Fruit fly (Drosophila melanogaster) whole organism, embryonic: ENCODE results near the gene Ptp36E.

Source experiments
- Abd-B ChIP-seq: fragments of 200-800 bp; sonication (Bioruptor generic); optimal IDR thresholded peaks from 2 replicates; lab custom pipeline; 2018; ENCODE audit warnings: missing biosample characterization, mild to moderate bottlenecking, missing genetic modification characterization, moderate library complexity
- CG10366 ChIP-seq: fragments of 200-800 bp; sonication (Bioruptor generic); IDR thresholded peaks from 2 replicates; pipeline ENCODE4 v1.3.6; 2022; ENCODE audit warnings: missing biosample characterization, missing genetic modification characterization
- CG10431 ChIP-seq: fragments of 200-800 bp; sonication (Bioruptor generic); optimal IDR thresholded peaks from 3 replicates; lab custom pipeline; 2018; ENCODE audit warnings: missing biosample characterization, mild to moderate bottlenecking, missing genetic modification characterization
- CG13424 ChIP-seq: fragments of 200-800 bp; sonication (Bioruptor generic); optimal IDR thresholded peaks from 2 replicates; lab custom pipeline; 2019; ENCODE audit warnings: missing biosample characterization, mild to moderate bottlenecking, missing genetic modification characterization, moderate library complexity
- CG13624 ChIP-seq: fragments of 200-800 bp; sonication (Bioruptor generic); optimal IDR thresholded peaks from 2 replicates; lab custom pipeline; 2016; ENCODE audit warnings: missing biosample characterization, missing genetic modification characterization
- CG14441 ChIP-seq: fragments of 200-800 bp; sonication (Bioruptor generic); IDR thresholded peaks from 2 replicates; pipeline ENCODE4 v1.3.6; 2022; ENCODE audit warnings: missing biosample characterization, missing genetic modification characterization
- CG1832 ChIP-seq: fragments of 200-800 bp; sonication (Bioruptor generic); optimal IDR thresholded peaks from 2 replicates; lab custom pipeline; 2017; ENCODE audit warnings: missing biosample characterization, mild to moderate bottlenecking, missing genetic modification characterization, inconsistent platforms
- CG3065 ChIP-seq: fragments of 200-800 bp; sonication (Bioruptor generic); optimal IDR thresholded peaks from 2 replicates; lab custom pipeline; 2016; ENCODE audit warnings: missing biosample characterization, missing genetic modification characterization
- CG32532 ChIP-seq: fragments of 200-800 bp; sonication (Bioruptor generic); IDR thresholded peaks from 2 replicates; pipeline ENCODE4 v1.3.6; 2022; ENCODE audit warnings: missing biosample characterization, missing genetic modification characterization
- CG3281 ChIP-seq: fragments of 200-800 bp; sonication (Bioruptor generic); optimal IDR thresholded peaks from 3 replicates; lab custom pipeline; 2017; ENCODE audit warnings: missing biosample characterization, mild to moderate bottlenecking, missing genetic modification characterization
- CG33213 ChIP-seq: fragments of 200-800 bp; sonication (Bioruptor generic); optimal IDR thresholded peaks from 3 replicates; lab custom pipeline; 2016; ENCODE audit warnings: missing biosample characterization, missing genetic modification characterization
- CG3838 ChIP-seq: fragments of 200-800 bp; sonication (Bioruptor generic); optimal IDR thresholded peaks from 3 replicates; lab custom pipeline; 2016; ENCODE audit warnings: missing biosample characterization, missing genetic modification characterization
- CG6175 ChIP-seq: fragments of 200-800 bp; sonication (Bioruptor generic); IDR thresholded peaks from 3 replicates; pipeline ENCODE4 v1.3.6; 2022; ENCODE audit warnings: missing biosample characterization, missing genetic modification characterization
- CG6272 ChIP-seq: fragments of 200-800 bp; sonication (Bioruptor generic); IDR thresholded peaks from 2 replicates; pipeline ENCODE4 v1.3.6; 2022; ENCODE audit warnings: missing biosample characterization, missing genetic modification characterization
- CG8388 ChIP-seq: fragments of 200-800 bp; sonication (Bioruptor generic); optimal IDR thresholded peaks from 2 replicates; lab custom pipeline; 2019; ENCODE audit warnings: missing biosample characterization, mild to moderate bottlenecking, missing genetic modification characterization, moderate library complexity
- CG9215 ChIP-seq: fragments of 200-800 bp; sonication (Bioruptor generic); IDR thresholded peaks from 2 replicates; pipeline ENCODE4 v1.3.6; 2022; ENCODE audit warnings: missing biosample characterization, missing genetic modification characterization
- Camta ChIP-seq: fragments of 200-800 bp; sonication (Bioruptor generic); optimal IDR thresholded peaks from 2 replicates; lab custom pipeline; 2016; ENCODE audit warnings: missing biosample characterization, missing genetic modification characterization
- CoRest ChIP-seq: fragments of 200-800 bp; sonication (Bioruptor generic); optimal IDR thresholded peaks from 3 replicates; lab custom pipeline; 2018; ENCODE audit warnings: missing biosample characterization, mild to moderate bottlenecking, missing genetic modification characterization, moderate library complexity
- CrebB ChIP-seq: fragments of 200-800 bp; sonication (Bioruptor generic); optimal IDR thresholded peaks from 3 replicates; lab custom pipeline; 2018; ENCODE audit warnings: missing biosample characterization, mild to moderate bottlenecking, missing genetic modification characterization
- D19A ChIP-seq: fragments of 200-800 bp; optimal IDR thresholded peaks from 3 replicates; lab custom pipeline; 2019; ENCODE audit warnings: missing biosample characterization, mild to moderate bottlenecking, missing genetic modification characterization, moderate library complexity
- Dad ChIP-seq: fragments of 200-800 bp; sonication (Bioruptor generic); optimal IDR thresholded peaks from 3 replicates; lab custom pipeline; 2016; ENCODE audit warnings: missing biosample characterization, missing genetic modification characterization
- Dip2 ChIP-seq: fragments of 200-800 bp; sonication (Bioruptor generic); IDR thresholded peaks from 2 replicates; pipeline ENCODE4 v1.3.6; 2022; ENCODE audit warnings: missing biosample characterization, missing genetic modification characterization
- Hr3 ChIP-seq: fragments of 200-800 bp; sonication (Bioruptor generic); optimal IDR thresholded peaks from 3 replicates; lab custom pipeline; 2016; ENCODE audit warnings: missing biosample characterization, missing genetic modification characterization
- Hr78 ChIP-seq, 2 experiments: fragments of 200-800 bp in 1 of 2; fragments of >200 bp in 1 of 2; sonication (Bioruptor generic) in 1 of 2; optimal IDR thresholded peaks; 2 replicates each; lab custom pipeline; 2017 to 2019; ENCODE audit warnings: missing biosample characterization in 2 of 2, missing genetic modification characterization in 2 of 2, mild to moderate bottlenecking in 1 of 2, moderate library complexity in 1 of 2
- Rfx ChIP-seq: fragments of 200-800 bp; sonication (Bioruptor generic); IDR thresholded peaks from 2 replicates; pipeline ENCODE4 v1.3.6; 2022; ENCODE audit warnings: missing biosample characterization, missing genetic modification characterization
- TFAM ChIP-seq: fragments of 200-800 bp; sonication (Bioruptor generic); optimal IDR thresholded peaks from 2 replicates; lab custom pipeline; 2017; ENCODE audit warnings: missing biosample characterization, missing genetic modification characterization, inconsistent platforms
- Vsx1 ChIP-seq: fragments of 200-800 bp; sonication (Bioruptor generic); optimal IDR thresholded peaks from 2 replicates; lab custom pipeline; 2017; ENCODE audit warnings: missing biosample characterization, mild to moderate bottlenecking, missing genetic modification characterization, missing genetic modification reagents
- Xrp1 ChIP-seq: fragments of 200-800 bp; sonication (Bioruptor generic); IDR thresholded peaks from 2 replicates; pipeline ENCODE4 v1.3.6; 2022; ENCODE audit warnings: missing biosample characterization, missing genetic modification characterization
- abd-A ChIP-seq: fragments of 200-800 bp; sonication (Bioruptor generic); optimal IDR thresholded peaks from 3 replicates; lab custom pipeline; 2019; ENCODE audit warnings: missing biosample characterization, mild to moderate bottlenecking, missing genetic modification characterization, moderate library complexity
- br ChIP-seq: fragments of >200 bp; optimal IDR thresholded peaks from 2 replicates; lab custom pipeline; 2017
- cg ChIP-seq: fragments of 200-800 bp; sonication (Bioruptor generic); optimal IDR thresholded peaks from 3 replicates; lab custom pipeline; 2019; ENCODE audit warnings: missing biosample characterization, mild to moderate bottlenecking, missing genetic modification characterization, moderate library complexity
- dan ChIP-seq: fragments of 200-800 bp; sonication (Bioruptor generic); IDR thresholded peaks from 2 replicates; pipeline ENCODE4 v1.3.6; 2022; ENCODE audit warnings: missing biosample characterization, missing genetic modification characterization
- dimm ChIP-seq: fragments of 200-800 bp; sonication (Bioruptor generic); IDR thresholded peaks from 2 replicates; pipeline ENCODE4 v1.3.6; 2022; ENCODE audit warnings: missing biosample characterization, missing genetic modification characterization
- dmrt11E ChIP-seq: fragments of 200-800 bp; sonication (Bioruptor generic); optimal IDR thresholded peaks from 3 replicates; lab custom pipeline; 2018; ENCODE audit warnings: missing biosample characterization, mild to moderate bottlenecking, missing genetic modification characterization, moderate library complexity
- en ChIP-seq: fragments of 200-800 bp; sonication (Bioruptor generic); optimal IDR thresholded peaks from 2 replicates; lab custom pipeline; 2016; ENCODE audit warnings: missing biosample characterization, missing genetic modification characterization
- esg ChIP-seq: fragments of 200-800 bp; sonication (Bioruptor generic); conservative IDR thresholded peaks from 2 replicates; pipeline ENCODE4 v1.3.6; 2022; ENCODE audit warnings: missing biosample characterization, missing genetic modification characterization
- eyg ChIP-seq: fragments of 200-800 bp; sonication (Bioruptor generic); optimal IDR thresholded peaks from 3 replicates; lab custom pipeline; 2016; ENCODE audit warnings: missing biosample characterization, missing genetic modification characterization
- fru ChIP-seq: fragments of >200 bp; optimal IDR thresholded peaks from 2 replicates; lab custom pipeline; 2017
- gfzf ChIP-seq: fragments of 200-800 bp; sonication (Bioruptor generic); optimal IDR thresholded peaks from 2 replicates; lab custom pipeline; 2016; ENCODE audit warnings: missing biosample characterization, mild to moderate bottlenecking, missing genetic modification characterization, moderate library complexity
- jumu ChIP-seq: fragments of 200-800 bp; sonication (Bioruptor generic); optimal IDR thresholded peaks from 3 replicates; lab custom pipeline; 2016; ENCODE audit warnings: missing biosample characterization, missing genetic modification characterization
- pfk ChIP-seq: fragments of 200-800 bp; sonication (Bioruptor generic); optimal IDR thresholded peaks from 2 replicates; lab custom pipeline; 2018; ENCODE audit warnings: missing biosample characterization, mild to moderate bottlenecking, missing genetic modification characterization, moderate library complexity
- repo ChIP-seq: fragments of 200-800 bp; sonication (Bioruptor generic); optimal IDR thresholded peaks from 2 replicates; lab custom pipeline; 2016; ENCODE audit warnings: missing biosample characterization, missing genetic modification characterization
- run ChIP-seq: fragments of 200-800 bp; sonication (Bioruptor generic); optimal IDR thresholded peaks from 3 replicates; lab custom pipeline; 2018; ENCODE audit warnings: missing biosample characterization, mild to moderate bottlenecking, missing genetic modification characterization
- slbo ChIP-seq: fragments of 200-800 bp; sonication (Bioruptor generic); IDR thresholded peaks from 2 replicates; pipeline ENCODE4 v1.3.6; 2022; ENCODE audit warnings: missing biosample characterization, missing genetic modification characterization
- so ChIP-seq: fragments of 200-800 bp; sonication (Bioruptor generic); IDR thresholded peaks from 3 replicates; pipeline ENCODE4 v1.3.6; 2022; ENCODE audit warnings: missing biosample characterization, missing genetic modification characterization
- ssp ChIP-seq: fragments of 200-800 bp; sonication (Bioruptor generic); IDR thresholded peaks from 2 replicates; pipeline ENCODE4 v1.3.6; 2022; ENCODE audit warnings: missing biosample characterization, missing genetic modification characterization
- tgo ChIP-seq: fragments of 200-800 bp; sonication (Bioruptor generic); IDR thresholded peaks from 3 replicates; pipeline ENCODE4 v1.3.6; 2022; ENCODE audit warnings: missing biosample characterization, missing genetic modification characterization
- tio ChIP-seq: fragments of 200-800 bp; sonication (Bioruptor generic); optimal IDR thresholded peaks from 2 replicates; lab custom pipeline; 2017; ENCODE audit warnings: missing biosample characterization, missing genetic modification characterization, inconsistent platforms
- ttk ChIP-seq: fragments of 200-800 bp; sonication (Bioruptor generic); IDR thresholded peaks from 2 replicates; pipeline ENCODE4 v2.1.2; 2022; ENCODE audit warnings: missing biosample characterization, missing genetic modification characterization
- usp ChIP-seq: fragments of >200 bp; optimal IDR thresholded peaks from 2 replicates; lab custom pipeline; 2017; ENCODE audit warnings: missing biosample characterization, missing genetic modification characterization
- vnd ChIP-seq: fragments of 200-800 bp; sonication (Bioruptor generic); IDR thresholded peaks from 3 replicates; pipeline ENCODE4 v1.3.6; 2022; ENCODE audit warnings: missing biosample characterization, missing genetic modification characterization; ENCODE audit not compliant: partially characterized antibody
- zfh1 ChIP-seq: fragments of 200-800 bp; sonication (Bioruptor generic); IDR thresholded peaks from 3 replicates; pipeline ENCODE4 v1.3.6; 2022; ENCODE audit warnings: missing biosample characterization, missing genetic modification characterization

The Ptp36E gene

DNA sequence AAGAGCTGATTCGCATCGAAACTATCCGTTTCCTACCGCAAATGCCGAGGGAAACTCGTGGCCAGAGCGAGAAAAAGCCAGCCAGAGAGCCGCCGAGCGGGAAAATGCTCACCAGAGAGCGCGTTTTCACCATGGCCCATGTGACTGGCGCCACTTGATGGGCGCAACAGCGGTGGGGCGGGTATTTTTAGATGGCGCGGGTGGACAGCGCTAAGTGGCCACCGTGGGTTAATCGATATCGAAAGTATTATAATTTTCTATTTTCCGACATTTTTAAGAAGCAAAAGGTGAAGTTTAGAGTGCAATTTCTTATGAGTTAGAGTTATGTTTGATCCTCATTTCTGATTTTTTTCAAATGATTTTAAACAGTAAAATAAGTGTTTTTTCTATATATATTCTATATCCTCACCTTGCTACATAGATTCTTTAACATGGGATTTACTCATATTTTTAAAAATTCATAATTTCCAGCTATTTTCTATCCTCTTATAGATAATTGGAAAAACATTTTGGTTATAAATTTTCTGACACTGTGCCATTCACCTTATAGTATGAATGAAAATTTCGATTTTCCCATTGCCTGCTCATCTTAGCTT lies at the start of gene Ptp36E (continued):
- TF ChIP-seq CG10431 (peak; percentile 11), abd-A (peak; percentile 49), repo (GFP tag; lab: Kevin White, UChicago) (no peak), esg (GFP tag; lab: Robert Waterston, UW) (peak; percentile 84), vnd (GFP tag; lab: Robert Waterston, UW) (peak; percentile 44; the same call in 1 of the 3 replicates), CrebB (peak; percentile 46), Rfx (GFP tag; lab: Robert Waterston, UW) (peak; percentile 62; the same call in 1 of the 2 replicates), ssp (peak; percentile 54), ttk (GFP tag; lab: Robert Waterston, UW) (peak; percentile 75), dimm (peak; percentile 50), tio (peak; percentile 73), jumu (GFP tag; lab: Kevin White, UChicago) (peak; percentile 40), Dip2 (GFP tag; lab: Robert Waterston, UW) (peak; percentile 29; the same call in 1 of the 2 replicates), slbo (peak; percentile 80), tgo (GFP tag; lab: Robert Waterston, UW) (peak; percentile 69; the same call in 2 of the 3 replicates), Dad (GFP tag; lab: Kevin White, UChicago) (no peak), D19A (tag; lab: Kevin White, UChicago) (no peak), Camta (GFP tag; lab: Kevin White, UChicago) (peak; percentile 34), Vsx1 (GFP tag; lab: Kevin White, UChicago) (peak; percentile 78), CG6175 (GFP tag; lab: Robert Waterston, UW) (0 out of 3 replicates have a peak, but pooled peaks have one; percentile 55), CoRest (tag; lab: Kevin White, UChicago) (peak; percentile 85), run (tag; lab: Kevin White, UChicago) (peak; percentile 42), CG3838 (GFP tag; lab: Kevin White, UChicago) (no peak), en (GFP tag; lab: Kevin White, UChicago) (no peak), Xrp1 (GFP tag; lab: Robert Waterston, UW) (peak; percentile 84), Abd-B (GFP tag; lab: Kevin White, UChicago) (peak; percentile 43), CG1832 (GFP tag; lab: Kevin White, UChicago) (no peak), CG13424 (peak; percentile 90), usp (no peak), CG6272 (GFP tag; lab: Robert Waterston, UW) (peak; percentile 54), TFAM (GFP tag; lab: Kevin White, UChicago) (no peak), eyg (GFP tag; lab: Kevin White, UChicago) (peak; percentile 10), CG13624 (GFP tag; lab: Kevin White, UChicago) (no peak), fru (lab: Kevin White, UChicago) (no peak), Hr78 (GFP tag; optimal IDR thresholded peaks at IDR 0.05; lab: Kevin White, UChicago) (no peak), CG3065 (GFP tag; lab: Kevin White, UChicago) (no peak), CG10366 (GFP tag; lab: Robert Waterston, UW) (peak; percentile 48), CG3281 (GFP tag; lab: Kevin White, UChicago) (peak; percentile 90), CG14441 (GFP tag; lab: Robert Waterston, UW) (peak; percentile 84), CG9215 (GFP tag; lab: Robert Waterston, UW) (peak; percentile 84), CG33213 (GFP tag; lab: Kevin White, UChicago) (no peak), dan (GFP tag; lab: Robert Waterston, UW) (no peak), Hr3 (GFP tag; lab: Kevin White, UChicago) (peak; percentile 71), cg (GFP tag; lab: Kevin White, UChicago) (no peak), so (GFP tag; lab: Robert Waterston, UW) (peak; percentile 53; the same call in 1 of the 3 replicates), gfzf (no peak), pfk (GFP tag; lab: Kevin White, UChicago) (no peak), CG32532 (GFP tag; lab: Robert Waterston, UW) (peak; percentile 86), CG8388 (GFP tag; lab: Kevin White, UChicago) (peak; percentile 49), br (no peak), zfh1 (GFP tag; lab: Robert Waterston, UW) (no peak), dmrt11E (no peak)
